Fruit fly (Drosophila melanogaster): ENCODE results near the gene CG43349.

The CG43349 gene

DNA sequence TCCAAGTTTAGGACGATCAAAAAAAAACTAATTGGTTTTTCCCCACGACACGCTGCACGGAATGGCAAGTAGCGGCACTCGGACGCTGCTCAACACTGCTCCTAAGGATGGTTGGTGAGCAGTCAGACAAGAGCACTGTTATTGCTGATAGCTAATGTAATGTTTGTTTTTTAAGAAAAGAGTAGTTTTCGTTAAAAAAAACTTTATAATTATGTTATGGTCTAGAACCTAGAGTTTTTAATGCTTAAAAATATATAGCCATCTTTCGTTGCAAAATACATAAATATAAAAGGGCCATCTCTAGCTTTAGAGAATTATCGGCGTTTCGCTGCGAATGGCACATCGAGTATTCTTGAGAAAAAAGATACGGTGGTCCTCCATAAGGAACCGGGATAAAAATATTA is 27.3 kb upstream of the CG43349 start, which contains the start of the genes Charon and CG4887 (continued):
- no peak for TF ChIP-seq CG17612 (GFP tag; IDR thresholded peaks at IDR 0.05)
- TF ChIP-seq zfh2 (GFP tag; optimal IDR thresholded peaks at IDR 0.05), result peak; percentile 93
- no peak for TF ChIP-seq chinmo (GFP tag; IDR thresholded peaks at IDR 0.05; ENCODE audit: partially characterized antibody)
- TF ChIP-seq Vsx1 (GFP tag; optimal IDR thresholded peaks at IDR 0.05), result no peak
- peak; percentile 65 for TF ChIP-seq crc (GFP tag; optimal IDR thresholded peaks at IDR 0.05)
- TF ChIP-seq CG7372 (GFP tag; IDR thresholded peaks at IDR 0.05), result peak; percentile 83; the same call in 1 of the 2 replicates
- no peak for TF ChIP-seq CG18476 (GFP tag; optimal IDR thresholded peaks at IDR 0.05)
- peak; percentile 72; the same call in 1 of the 3 replicates for TF ChIP-seq H15 (GFP tag; IDR thresholded peaks at IDR 0.05)
- peak; percentile 58; the same call in 1 of the 2 replicates for TF ChIP-seq hbn (GFP tag; IDR thresholded peaks at IDR 0.05; ENCODE audit: partially characterized antibody)
- peak; percentile 68 for TF ChIP-seq ro (GFP tag; IDR thresholded peaks at IDR 0.05)
- no peak for TF ChIP-seq pita (GFP tag; optimal IDR thresholded peaks at IDR 0.05)
- TF ChIP-seq trh (GFP tag; optimal IDR thresholded peaks at IDR 0.05), result peak; percentile 73
- no peak for TF ChIP-seq sd (tag; optimal IDR thresholded peaks at IDR 0.05)
- peak; percentile 85 for TF ChIP-seq shn (GFP tag; optimal IDR thresholded peaks at IDR 0.05)
- no peak for TF ChIP-seq corto (GFP tag; optimal IDR thresholded peaks at IDR 0.05)
- no peak for TF ChIP-seq CG11723 (GFP tag; optimal IDR thresholded peaks at IDR 0.05)
- TF ChIP-seq oc (tag; optimal IDR thresholded peaks at IDR 0.05), result no peak
- no peak for TF ChIP-seq gsb (GFP tag; IDR thresholded peaks at IDR 0.05)
- TF ChIP-seq sob (GFP tag; IDR thresholded peaks at IDR 0.05), result peak; percentile 89
- TF ChIP-seq CG18262 (tag; optimal IDR thresholded peaks at IDR 0.05), result no peak
- 0 out of 2 replicates have a peak, but pooled peaks have one; percentile 35 for TF ChIP-seq dimm (GFP tag; IDR thresholded peaks at IDR 0.05)
- TF ChIP-seq grau (tag; optimal IDR thresholded peaks at IDR 0.05), result no peak
- no peak for TF ChIP-seq CG15269 (tag; optimal IDR thresholded peaks at IDR 0.05)
- peak; percentile 78 for TF ChIP-seq CG13296 (GFP tag; optimal IDR thresholded peaks at IDR 0.05)
- TF ChIP-seq klu (GFP tag; IDR thresholded peaks at IDR 0.05), result peak; percentile 68; the same call in 1 of the 2 replicates
- no peak for TF ChIP-seq cas (GFP tag; IDR thresholded peaks at IDR 0.05)
- no peak for TF ChIP-seq Hey (tag; optimal IDR thresholded peaks at IDR 0.05)
- TF ChIP-seq Dbx (GFP tag; IDR thresholded peaks at IDR 0.05), result peak; percentile 89
- TF ChIP-seq CG43689 (GFP tag; IDR thresholded peaks at IDR 0.05), result no peak
- peak; percentile 84 for TF ChIP-seq BEAF-32 (GFP tag; optimal IDR thresholded peaks at IDR 0.05)
- TF ChIP-seq bigmax (GFP tag; optimal IDR thresholded peaks at IDR 0.05), result no peak
- peak; percentile 35; the same call in 1 of the 3 replicates for TF ChIP-seq B-H1 (GFP tag; IDR thresholded peaks at IDR 0.05)
- TF ChIP-seq CG11695 (GFP tag; IDR thresholded peaks at IDR 0.05), result peak; percentile 41; the same call in 1 of the 3 replicates
- TF ChIP-seq nmo (GFP tag; optimal IDR thresholded peaks at IDR 0.05), result peak; percentile 89
- peak; percentile 27 for TF ChIP-seq gfzf (GFP tag; optimal IDR thresholded peaks at IDR 0.05)
- peak; percentile 70 for TF ChIP-seq CG13123 (GFP tag; optimal IDR thresholded peaks at IDR 0.05)
- TF ChIP-seq CG3281 (GFP tag; optimal IDR thresholded peaks at IDR 0.05), result peak; percentile 80
- TF ChIP-seq CG3163 (GFP tag; optimal IDR thresholded peaks at IDR 0.05), result peak; percentile 52
- peak; percentile 76 for TF ChIP-seq ci (GFP tag; IDR thresholded peaks at IDR 0.05)
- TF ChIP-seq CG12391 (tag; optimal IDR thresholded peaks at IDR 0.05), result peak; percentile 88
- TF ChIP-seq cg (GFP tag; optimal IDR thresholded peaks at IDR 0.05), result no peak
- peak; percentile 83 for TF ChIP-seq Gug (GFP tag; IDR thresholded peaks at IDR 0.05)
- peak; percentile 77 for TF ChIP-seq ken (GFP tag; IDR thresholded peaks at IDR 0.05)
- peak; percentile 89 for TF ChIP-seq Hsf (GFP tag; optimal IDR thresholded peaks at IDR 0.05)
- TF ChIP-seq ara (GFP tag; IDR thresholded peaks at IDR 0.05), result peak; percentile 75; the same call in 1 of the 2 replicates
- peak; percentile 82 for TF ChIP-seq CG10366 (GFP tag; IDR thresholded peaks at IDR 0.05)
- no peak for TF ChIP-seq Nf-YC (tag; optimal IDR thresholded peaks at IDR 0.05)
- no peak for TF ChIP-seq CG31365 (tag; optimal IDR thresholded peaks at IDR 0.05)
- peak; percentile 49; the same call in 1 of the 2 replicates for TF ChIP-seq gt (GFP tag; IDR thresholded peaks at IDR 0.05)
- TF ChIP-seq bbx (GFP tag; IDR thresholded peaks at IDR 0.05; ENCODE audit: partially characterized antibody), result peak; percentile 28; the same call in 1 of the 2 replicates
- TF ChIP-seq E2f2 (GFP tag; IDR thresholded peaks at IDR 0.05), result peak; percentile 65; the same call in 1 of the 2 replicates

Measured in whole organism, embryonic.